Worm (Caenorhabditis elegans) whole organism, L2 larva: ENCODE results near the gene str-146.
A peak's percentile ranks its signal among the peaks of the same experiment; 100 is the strongest.

Source experiments
- F13H6.1 ChIP-seq: sonication (generic microtip); optimal IDR thresholded peaks from 2 replicates; lab custom pipeline; 2016; ENCODE audit warnings: missing genetic modification characterization, missing compliant biosample characterization
- ZK546.5 ChIP-seq: sonication (generic microtip); optimal IDR thresholded peaks from 2 replicates; lab custom pipeline; 2017; ENCODE audit warnings: missing biosample characterization, missing genetic modification characterization
- alr-1 ChIP-seq: fragments of 150-350 bp; optimal IDR thresholded peaks from 2 replicates; lab custom pipeline; 2014; ENCODE audit warnings: missing biosample characterization, missing genetic modification characterization
- aly-2 ChIP-seq: fragments of 150-350 bp; optimal IDR thresholded peaks from 2 replicates; lab custom pipeline; 2014; ENCODE audit warnings: missing biosample characterization, missing genetic modification characterization
- ama-1 ChIP-seq: fragments of 150-350 bp; optimal IDR thresholded peaks from 2 replicates; lab custom pipeline; 2018; ENCODE audit warnings: inconsistent platforms
- blmp-1 ChIP-seq: sonication (generic microtip); optimal IDR thresholded peaks from 2 replicates; lab custom pipeline; 2017; ENCODE audit warnings: missing genetic modification characterization, mild to moderate bottlenecking, missing compliant biosample characterization, antibody characterized with exemption, moderate library complexity; ENCODE audit not compliant: insufficient read depth
- ceh-82 ChIP-seq: fragments of 150-350 bp; optimal IDR thresholded peaks from 2 replicates; lab custom pipeline; 2014; ENCODE audit warnings: missing biosample characterization, missing genetic modification characterization
- crh-2 ChIP-seq: sonication (generic microtip); optimal IDR thresholded peaks from 2 replicates; lab custom pipeline; 2017; ENCODE audit warnings: missing biosample characterization, missing genetic modification characterization
- dmd-4 ChIP-seq: sonication (generic microtip); optimal IDR thresholded peaks from 2 replicates; lab custom pipeline; 2017; ENCODE audit warnings: missing biosample characterization, missing genetic modification characterization
- elt-1 ChIP-seq: fragments of 150-350 bp; optimal IDR thresholded peaks from 2 replicates; lab custom pipeline; 2014; ENCODE audit warnings: missing biosample characterization, missing genetic modification characterization
- fos-1 ChIP-seq: fragments of 150-350 bp; optimal IDR thresholded peaks from 2 replicates; lab custom pipeline; 2014; ENCODE audit warnings: missing biosample characterization, missing genetic modification characterization
- gmeb-1 ChIP-seq: fragments of 150-350 bp; optimal IDR thresholded peaks from 2 replicates; lab custom pipeline; 2014; ENCODE audit warnings: missing biosample characterization, missing genetic modification characterization
- lin-13 ChIP-seq: fragments of 150-350 bp; optimal IDR thresholded peaks from 2 replicates; lab custom pipeline; 2014; ENCODE audit warnings: missing biosample characterization, missing genetic modification reagents, missing genetic modification characterization
- lin-39 ChIP-seq: fragments of 150-350 bp; optimal IDR thresholded peaks from 2 replicates; lab custom pipeline; 2014; ENCODE audit warnings: missing biosample characterization, missing genetic modification reagents, missing genetic modification characterization
- mab-5 ChIP-seq: fragments of 150-350 bp; optimal IDR thresholded peaks from 2 replicates; lab custom pipeline; 2014; ENCODE audit warnings: missing biosample characterization, missing genetic modification characterization
- mbf-1 ChIP-seq: sonication (generic microtip); optimal IDR thresholded peaks from 2 replicates; lab custom pipeline; 2017; ENCODE audit warnings: missing biosample characterization, missing genetic modification characterization
- mdl-1 ChIP-seq, 2 experiments: fragments of 150-350 bp in 1 of 2; sonication (generic microtip) in 1 of 2; optimal IDR thresholded peaks; 2 replicates each; lab custom pipeline; 2017; ENCODE audit warnings: missing biosample characterization in 2 of 2, missing genetic modification characterization in 2 of 2
- nhr-10 ChIP-seq: sonication (generic microtip); optimal IDR thresholded peaks from 2 replicates; lab custom pipeline; 2017; ENCODE audit warnings: missing biosample characterization, missing genetic modification characterization
- nhr-11 ChIP-seq: fragments of 150-350 bp; optimal IDR thresholded peaks from 2 replicates; lab custom pipeline; 2014; ENCODE audit warnings: missing biosample characterization, missing genetic modification characterization
- nhr-129 ChIP-seq: fragments of 150-350 bp; optimal IDR thresholded peaks from 2 replicates; lab custom pipeline; 2014; ENCODE audit warnings: missing biosample characterization, missing genetic modification characterization
- nhr-21 ChIP-seq: fragments of 150-350 bp; optimal IDR thresholded peaks from 2 replicates; lab custom pipeline; 2014; ENCODE audit warnings: missing biosample characterization, missing genetic modification characterization
- nhr-23 ChIP-seq: fragments of 150-350 bp; optimal IDR thresholded peaks from 2 replicates; lab custom pipeline; 2014; ENCODE audit warnings: missing biosample characterization, missing genetic modification reagents, missing genetic modification characterization
- nhr-25 ChIP-seq: fragments of 150-350 bp; sonication (generic microtip); optimal IDR thresholded peaks from 3 replicates; lab custom pipeline; 2014; ENCODE audit warnings: missing biosample characterization, missing genetic modification characterization
- nhr-77 ChIP-seq: fragments of 150-350 bp; optimal IDR thresholded peaks from 2 replicates; lab custom pipeline; 2014; ENCODE audit warnings: missing biosample characterization, missing genetic modification characterization
- sem-4 ChIP-seq: fragments of 150-350 bp; optimal IDR thresholded peaks from 2 replicates; lab custom pipeline; 2014; ENCODE audit warnings: missing biosample characterization, missing genetic modification reagents, missing genetic modification characterization
- skn-1 ChIP-seq: sonication (generic microtip); optimal IDR thresholded peaks from 2 replicates; lab custom pipeline; 2017; ENCODE audit warnings: missing biosample characterization, missing genetic modification characterization
- sma-3 ChIP-seq: sonication (generic microtip); optimal IDR thresholded peaks from 2 replicates; lab custom pipeline; 2016; ENCODE audit warnings: missing genetic modification reagents, missing genetic modification characterization, missing compliant biosample characterization
- sma-9 ChIP-seq, 2 experiments: fragments of 150-350 bp in 1 of 2; sonication (generic microtip) in 1 of 2; optimal IDR thresholded peaks; 2 replicates each; lab custom pipeline; 2014 to 2016; ENCODE audit warnings: missing genetic modification characterization in 2 of 2, mild to moderate bottlenecking in 1 of 2, missing biosample characterization in 1 of 2, missing compliant biosample characterization in 1 of 2, missing genetic modification reagents in 1 of 2, moderate library complexity in 1 of 2
- snpc-4 ChIP-seq: fragments of 150-350 bp; optimal IDR thresholded peaks from 2 replicates; lab custom pipeline; 2014; ENCODE audit warnings: missing biosample characterization, missing genetic modification characterization
- unc-39 ChIP-seq: fragments of 150-350 bp; optimal IDR thresholded peaks from 2 replicates; lab custom pipeline; 2014; ENCODE audit warnings: missing biosample characterization, missing genetic modification characterization
- unc-55 ChIP-seq: fragments of 150-350 bp; sonication (generic microtip); optimal IDR thresholded peaks from 3 replicates; lab custom pipeline; 2014; ENCODE audit warnings: missing biosample characterization, missing genetic modification reagents, missing genetic modification characterization
- unc-62 ChIP-seq: fragments of 150-350 bp; optimal IDR thresholded peaks from 2 replicates; lab custom pipeline; 2014; ENCODE audit warnings: missing biosample characterization, missing genetic modification reagents, missing genetic modification characterization
- zag-1 ChIP-seq: fragments of 150-350 bp; optimal IDR thresholded peaks from 2 replicates; lab custom pipeline; 2014; ENCODE audit warnings: missing biosample characterization, missing genetic modification characterization
- ztf-1 ChIP-seq: fragments of 200-800 bp; sonication (Bioruptor generic); conservative IDR thresholded peaks from 2 replicates; pipeline ENCODE4 v1.3.6; 2022; ENCODE audit warnings: missing genetic modification characterization, missing compliant biosample characterization
- ztf-4 ChIP-seq: fragments of 150-350 bp; optimal IDR thresholded peaks from 2 replicates; lab custom pipeline; 2014; ENCODE audit warnings: missing biosample characterization, missing genetic modification characterization

str-146 gene

DNA sequence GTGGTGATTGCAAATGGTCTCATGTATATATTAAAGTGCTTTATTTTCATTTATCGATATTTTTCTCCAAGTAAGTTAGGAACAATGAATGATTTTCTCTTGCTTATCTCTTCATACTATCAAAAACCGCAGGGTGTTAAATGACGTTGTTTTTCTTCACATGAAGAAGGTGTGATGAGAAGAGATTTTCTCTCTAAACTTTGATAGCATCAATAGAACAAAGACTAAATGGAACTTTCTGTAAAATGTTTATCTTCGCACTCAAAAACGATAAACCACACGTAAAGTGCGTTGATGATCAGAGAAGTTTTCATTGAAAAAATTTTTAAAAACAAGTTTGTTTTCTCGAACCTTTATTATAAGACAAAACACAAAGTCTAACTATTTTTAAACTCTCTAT is 15.5 kb downstream of the str-146 start (continued):
- no peak for TF ChIP-seq gmeb-1 (tag; lab: Kevin White, UChicago)

DNA sequence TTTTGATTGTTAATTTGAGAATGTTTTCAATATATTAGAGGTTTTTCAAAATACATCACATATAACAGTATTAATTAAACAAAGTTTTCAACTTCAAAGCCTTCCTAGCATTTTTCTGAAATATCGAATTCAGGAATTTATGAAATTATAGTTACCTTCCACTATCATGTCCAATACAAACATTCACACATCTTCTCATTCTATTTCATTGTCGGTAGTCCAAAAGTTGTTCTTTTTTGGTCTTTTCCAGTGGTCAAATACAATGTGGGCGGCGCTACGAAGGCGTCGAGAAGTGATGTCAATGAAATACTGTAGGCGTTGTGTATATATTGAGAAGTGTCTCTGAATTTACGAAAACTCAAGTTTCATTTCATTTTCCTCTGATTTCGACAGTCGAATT is 19.6 kb downstream of the str-146 start, which contains the start of gene catp-3:
catp-3 (plus strand) TSS at position 301 of the 400 bp plus-strand sequence.
- TF ChIP-seq aly-2 (no peak), nhr-77 (no peak), sem-4 (tag; lab: Kevin White, UChicago) (no peak), mab-5 (tag; lab: Kevin White, UChicago) (no peak), crh-2 (no peak), nhr-23 (tag; lab: Kevin White, UChicago) (no peak), mbf-1 (tag; lab: Kevin White, UChicago) (no peak), ceh-82 (tag; lab: Kevin White, UChicago) (no peak), fos-1 (no peak), elt-1 (no peak), nhr-10 (tag; lab: Kevin White, UChicago) (no peak), skn-1 (tag; lab: Kevin White, UChicago) (no peak), alr-1 (tag; lab: Kevin White, UChicago) (no peak), ama-1 (lab: Kevin White, UChicago) (no peak), unc-39 (tag; lab: Kevin White, UChicago) (no peak)

- TF ChIP-seq unc-55 (GFP tag; lab: Kevin White, UChicago), result no peak
- TF ChIP-seq ama-1 (lab: Kevin White, UChicago), result no peak
- no peak for TF ChIP-seq mdl-1 (tag; optimal IDR thresholded peaks at IDR 0.05; lab: Kevin White, UChicago)
- no peak for TF ChIP-seq ztf-1 (GFP tag; lab: Robert Waterston, UW)
- TF ChIP-seq nhr-25 (tag; lab: Kevin White, UChicago), result no peak
- TF ChIP-seq lin-39 (tag; lab: Kevin White, UChicago), result no peak
- TF ChIP-seq alr-1 (tag; lab: Kevin White, UChicago), result no peak
- TF ChIP-seq fos-1, result peak; percentile 30
- peak; percentile 48 for TF ChIP-seq nhr-21
- peak; percentile 85 for TF ChIP-seq sma-9 (GFP tag; optimal IDR thresholded peaks at IDR 0.05; lab: Kevin White, UChicago)
- TF ChIP-seq sma-9 (tag; optimal IDR thresholded peaks at IDR 0.05; lab: Kevin White, UChicago), result no peak
- TF ChIP-seq lin-13 (GFP tag; lab: Kevin White, UChicago), result no peak
- TF ChIP-seq sem-4 (tag; lab: Kevin White, UChicago), result no peak
- no peak for TF ChIP-seq dmd-4 (tag; lab: Kevin White, UChicago)
- no peak for TF ChIP-seq snpc-4 (tag; lab: Kevin White, UChicago)
- peak; percentile 14 for TF ChIP-seq sma-3 (GFP tag; lab: Kevin White, UChicago)
- no peak for TF ChIP-seq nhr-129 (tag; lab: Kevin White, UChicago)
- TF ChIP-seq F13H6.1 (tag; lab: Kevin White, UChicago), result no peak
- TF ChIP-seq ztf-4 (tag; lab: Kevin White, UChicago), result no peak
- no peak for TF ChIP-seq zag-1 (tag; lab: Kevin White, UChicago)
- TF ChIP-seq mbf-1 (tag; lab: Kevin White, UChicago), result no peak
- TF ChIP-seq nhr-11 (tag; lab: Kevin White, UChicago), result no peak
- peak; percentile 71 for TF ChIP-seq blmp-1 (tag; lab: Kevin White, UChicago)
Measured at ce11 chrV:8073162-8073561, 22.1 kb downstream of the str-146 start.

ce11 chrV:8072047-8072446 is 23.2 kb downstream of the str-146 start, which contains the start of gene str-144:
TSS of gene str-144 (minus strand) at chrV:8072147.
- TF ChIP-seq ZK546.5 (no peak), nhr-21 (no peak), F13H6.1 (tag; lab: Kevin White, UChicago) (no peak), gmeb-1 (tag; lab: Kevin White, UChicago) (no peak)

DNA sequence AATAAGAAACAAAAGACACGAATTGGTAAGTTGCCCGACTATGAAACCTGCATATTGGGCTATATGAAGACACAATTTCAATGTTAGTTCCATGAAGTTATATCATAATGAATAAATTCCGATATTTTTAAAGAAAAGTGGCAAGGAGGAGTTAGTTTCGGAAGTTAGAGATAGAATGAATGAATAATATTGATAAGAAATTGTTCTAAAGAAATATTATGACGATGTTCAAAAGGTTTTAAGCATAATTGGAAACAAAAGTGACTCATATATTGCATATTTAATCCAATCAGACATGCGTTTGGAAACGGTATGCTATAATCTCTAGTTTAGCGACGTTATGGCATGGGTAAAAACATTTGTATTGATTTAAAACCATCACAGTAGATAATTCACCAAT is 25.6 kb downstream of the str-146 start, which contains the start of gene str-143:
str-143 (minus strand) TSS at position 101 of the 400 bp plus-strand sequence.
- no peak for TF ChIP-seq sem-4 (tag; lab: Kevin White, UChicago)
- TF ChIP-seq nhr-23 (tag; lab: Kevin White, UChicago), result no peak
- no peak for TF ChIP-seq F13H6.1 (tag; lab: Kevin White, UChicago)
- no peak for TF ChIP-seq unc-62 (GFP tag; lab: Kevin White, UChicago)
